Fruit fly (Drosophila melanogaster) whole organism, embryonic: ENCODE data around the gene Polr1D.

Experiments used
- CG10565 ChIP-seq: fragments of 200-800 bp; sonication (Bioruptor generic); optimal IDR thresholded peaks from 3 replicates; lab custom pipeline; 2016; ENCODE audit warnings: missing biosample characterization, mild to moderate bottlenecking, missing genetic modification characterization
- CG10654 ChIP-seq: fragments of 200-800 bp; sonication (Bioruptor generic); optimal IDR thresholded peaks from 2 replicates; lab custom pipeline; 2016; ENCODE audit warnings: missing biosample characterization, missing genetic modification characterization
- CG10979 ChIP-seq: fragments of 200-800 bp; sonication (Bioruptor generic); optimal IDR thresholded peaks from 2 replicates; lab custom pipeline; 2018; ENCODE audit warnings: missing biosample characterization, mild to moderate bottlenecking, missing genetic modification characterization, moderate library complexity
- CG11504 ChIP-seq: fragments of 200-800 bp; sonication (Bioruptor generic); optimal IDR thresholded peaks from 3 replicates; lab custom pipeline; 2019; ENCODE audit warnings: missing biosample characterization, mild to moderate bottlenecking, missing genetic modification characterization, moderate library complexity
- CG12219 ChIP-seq: fragments of 200-800 bp; sonication (Bioruptor generic); optimal IDR thresholded peaks from 3 replicates; lab custom pipeline; 2018; ENCODE audit warnings: missing biosample characterization, mild to moderate bottlenecking, missing genetic modification characterization
- CG16779 ChIP-seq: fragments of 200-800 bp; sonication (Bioruptor generic); IDR thresholded peaks from 2 replicates; pipeline ENCODE4 v1.3.6; 2022; ENCODE audit warnings: missing biosample characterization, missing genetic modification characterization
- CG16813 ChIP-seq: fragments of 200-800 bp; sonication (Bioruptor generic); IDR thresholded peaks from 3 replicates; pipeline ENCODE4 v1.3.6; 2022; ENCODE audit warnings: missing biosample characterization, missing genetic modification characterization; ENCODE audit not compliant: partially characterized antibody
- CG16815 ChIP-seq: fragments of 200-800 bp; sonication (Bioruptor generic); optimal IDR thresholded peaks from 3 replicates; lab custom pipeline; 2017; ENCODE audit warnings: missing biosample characterization, mild to moderate bottlenecking, missing genetic modification characterization
- CG17612 ChIP-seq: fragments of 200-800 bp; sonication (Bioruptor generic); IDR thresholded peaks from 2 replicates; pipeline ENCODE4 v1.3.6; 2022; ENCODE audit warnings: missing biosample characterization, missing genetic modification characterization
- CG17802 ChIP-seq: fragments of 200-800 bp; sonication (Bioruptor generic); optimal IDR thresholded peaks from 2 replicates; lab custom pipeline; 2018; ENCODE audit warnings: missing biosample characterization, mild to moderate bottlenecking, missing genetic modification characterization, moderate library complexity
- CG1792 ChIP-seq: fragments of 200-800 bp; sonication (Bioruptor generic); optimal IDR thresholded peaks from 2 replicates; lab custom pipeline; 2016; ENCODE audit warnings: missing biosample characterization, missing genetic modification characterization
- CG2199 ChIP-seq: fragments of 200-800 bp; sonication (Bioruptor generic); IDR thresholded peaks from 3 replicates; pipeline ENCODE4 v1.3.6; 2022; ENCODE audit warnings: missing biosample characterization, missing genetic modification characterization
- CG30403 ChIP-seq: fragments of 200-800 bp; sonication (Bioruptor generic); optimal IDR thresholded peaks from 3 replicates; lab custom pipeline; 2016; ENCODE audit warnings: missing biosample characterization, missing genetic modification characterization
- CG32767 ChIP-seq: fragments of 200-800 bp; sonication (Bioruptor generic); IDR thresholded peaks from 2 replicates; pipeline ENCODE4 v1.3.6; 2022; ENCODE audit warnings: missing biosample characterization, missing genetic modification characterization
- CG32772 ChIP-seq: fragments of 200-800 bp; sonication (Bioruptor generic); IDR thresholded peaks from 2 replicates; pipeline ENCODE4 v1.3.6; 2022; ENCODE audit warnings: missing biosample characterization, missing genetic modification characterization
- CG33213 ChIP-seq: fragments of 200-800 bp; sonication (Bioruptor generic); optimal IDR thresholded peaks from 3 replicates; lab custom pipeline; 2016; ENCODE audit warnings: missing biosample characterization, missing genetic modification characterization
- CG4820 ChIP-seq: fragments of 200-800 bp; sonication (Bioruptor generic); optimal IDR thresholded peaks from 3 replicates; lab custom pipeline; 2016; ENCODE audit warnings: missing biosample characterization, missing genetic modification characterization
- CG4854 ChIP-seq: fragments of 200-800 bp; sonication (Bioruptor generic); optimal IDR thresholded peaks from 2 replicates; lab custom pipeline; 2016; ENCODE audit warnings: missing biosample characterization, missing genetic modification characterization, inconsistent platforms
- CG7745 ChIP-seq: fragments of 200-800 bp; sonication (Bioruptor generic); optimal IDR thresholded peaks from 2 replicates; lab custom pipeline; 2018; ENCODE audit warnings: missing biosample characterization, mild to moderate bottlenecking, missing genetic modification characterization, moderate library complexity
- CG7839 ChIP-seq: fragments of 200-800 bp; sonication (Bioruptor generic); optimal IDR thresholded peaks from 3 replicates; lab custom pipeline; 2018; ENCODE audit warnings: missing biosample characterization, mild to moderate bottlenecking, missing genetic modification characterization, moderate library complexity
- CG8281 ChIP-seq: fragments of 200-800 bp; sonication (Bioruptor generic); optimal IDR thresholded peaks from 2 replicates; lab custom pipeline; 2018; ENCODE audit warnings: missing biosample characterization, mild to moderate bottlenecking, missing genetic modification characterization, moderate library complexity
- CG8765 ChIP-seq: fragments of 200-800 bp; sonication (Bioruptor generic); IDR thresholded peaks from 2 replicates; pipeline ENCODE4 v1.3.6; 2022; ENCODE audit warnings: missing biosample characterization, missing genetic modification characterization
- CG9727 ChIP-seq: fragments of 200-800 bp; sonication (Bioruptor generic); optimal IDR thresholded peaks from 3 replicates; lab custom pipeline; 2017; ENCODE audit warnings: missing biosample characterization, mild to moderate bottlenecking, missing genetic modification characterization
- Ets97D ChIP-seq: fragments of 200-800 bp; sonication (Bioruptor generic); optimal IDR thresholded peaks from 3 replicates; lab custom pipeline; 2016; ENCODE audit warnings: missing biosample characterization, missing genetic modification characterization
- Fer2 ChIP-seq: fragments of 200-800 bp; sonication (Bioruptor generic); optimal IDR thresholded peaks from 2 replicates; lab custom pipeline; 2018; ENCODE audit warnings: missing biosample characterization, mild to moderate bottlenecking, missing genetic modification characterization, moderate library complexity
- Opbp ChIP-seq: fragments of 200-800 bp; sonication (Bioruptor generic); IDR thresholded peaks from 3 replicates; pipeline ENCODE4 v1.3.6; 2022; ENCODE audit warnings: missing biosample characterization, missing genetic modification characterization; ENCODE audit not compliant: partially characterized antibody
- Poxn ChIP-seq: fragments of 200-800 bp; sonication (Bioruptor generic); IDR thresholded peaks from 2 replicates; pipeline ENCODE4 v1.3.6; 2022; ENCODE audit warnings: missing biosample characterization, missing genetic modification characterization
- Side ChIP-seq: fragments of 200-800 bp; sonication (Bioruptor generic); optimal IDR thresholded peaks from 2 replicates; lab custom pipeline; 2016; ENCODE audit warnings: missing biosample characterization, missing genetic modification characterization
- Sin3A ChIP-seq: fragments of >200 bp; optimal IDR thresholded peaks from 2 replicates; lab custom pipeline; 2018
- Sox100B ChIP-seq: fragments of 200-800 bp; sonication (Bioruptor generic); optimal IDR thresholded peaks from 3 replicates; lab custom pipeline; 2018; ENCODE audit warnings: missing biosample characterization, mild to moderate bottlenecking, missing genetic modification characterization
- Sry-β ChIP-seq: fragments of 200-800 bp; sonication (Bioruptor generic); optimal IDR thresholded peaks from 2 replicates; lab custom pipeline; 2018; ENCODE audit warnings: missing biosample characterization, mild to moderate bottlenecking, missing genetic modification characterization, moderate library complexity
- YL-1 ChIP-seq: fragments of 200-800 bp; sonication (Bioruptor generic); optimal IDR thresholded peaks from 3 replicates; lab custom pipeline; 2017; ENCODE audit warnings: missing biosample characterization, mild to moderate bottlenecking, missing genetic modification characterization
- ash1 ChIP-seq: fragments of 200-800 bp; sonication (Bioruptor generic); optimal IDR thresholded peaks from 2 replicates; lab custom pipeline; 2018; ENCODE audit warnings: missing biosample characterization, mild to moderate bottlenecking, missing genetic modification characterization
- corto ChIP-seq: fragments of 200-800 bp; sonication (Bioruptor generic); optimal IDR thresholded peaks from 2 replicates; lab custom pipeline; 2016; ENCODE audit warnings: missing biosample characterization, mild to moderate bottlenecking, missing genetic modification characterization, moderate library complexity
- dimm ChIP-seq: fragments of 200-800 bp; sonication (Bioruptor generic); IDR thresholded peaks from 2 replicates; pipeline ENCODE4 v1.3.6; 2022; ENCODE audit warnings: missing biosample characterization, missing genetic modification characterization
- disco-r ChIP-seq: fragments of 200-800 bp; sonication (Bioruptor generic); optimal IDR thresholded peaks from 2 replicates; lab custom pipeline; 2016; ENCODE audit warnings: missing biosample characterization, missing genetic modification characterization
- fd64A ChIP-seq: fragments of 200-800 bp; sonication (Bioruptor generic); optimal IDR thresholded peaks from 3 replicates; lab custom pipeline; 2018; ENCODE audit warnings: missing biosample characterization, mild to moderate bottlenecking, missing genetic modification characterization
- fu2 ChIP-seq: fragments of 200-800 bp; sonication (Bioruptor generic); optimal IDR thresholded peaks from 2 replicates; lab custom pipeline; 2016; ENCODE audit warnings: missing biosample characterization, missing genetic modification characterization
- gro ChIP-seq: fragments of 200-800 bp; sonication (Bioruptor generic); optimal IDR thresholded peaks from 2 replicates; lab custom pipeline; 2016; ENCODE audit warnings: missing biosample characterization, missing genetic modification characterization
- insv ChIP-seq, 2 experiments: fragments of 200-800 bp; sonication (Bioruptor generic); optimal IDR thresholded peaks; 3 replicates each; lab custom pipeline; 2016 to 2018; ENCODE audit warnings: missing biosample characterization in 2 of 2, missing genetic modification characterization in 2 of 2
- kni ChIP-seq: fragments of 200-800 bp; sonication (Bioruptor generic); optimal IDR thresholded peaks from 3 replicates; lab custom pipeline; 2017; ENCODE audit warnings: mild to moderate bottlenecking, missing biosample characterization, missing genetic modification reagents, missing genetic modification characterization
- lab ChIP-seq: fragments of 200-800 bp; sonication (Bioruptor generic); optimal IDR thresholded peaks from 3 replicates; lab custom pipeline; 2017; ENCODE audit warnings: missing biosample characterization, missing genetic modification characterization, mild to moderate bottlenecking, moderate library complexity, missing genetic modification reagents
- nom ChIP-seq: fragments of 200-800 bp; sonication (Bioruptor generic); optimal IDR thresholded peaks from 2 replicates; lab custom pipeline; 2017; ENCODE audit warnings: missing biosample characterization, missing genetic modification characterization, mild to moderate bottlenecking, moderate library complexity, missing genetic modification reagents
- ranshi ChIP-seq: fragments of 200-800 bp; sonication (Bioruptor generic); IDR thresholded peaks from 2 replicates; pipeline ENCODE4 v1.3.6; 2022; ENCODE audit warnings: missing biosample characterization, missing genetic modification characterization
- slbo ChIP-seq: fragments of 200-800 bp; sonication (Bioruptor generic); IDR thresholded peaks from 2 replicates; pipeline ENCODE4 v1.3.6; 2022; ENCODE audit warnings: missing biosample characterization, missing genetic modification characterization
- slou ChIP-seq: fragments of 200-800 bp; sonication (Bioruptor generic); optimal IDR thresholded peaks from 3 replicates; lab custom pipeline; 2016; ENCODE audit warnings: missing biosample characterization, missing genetic modification characterization
- so ChIP-seq: fragments of 200-800 bp; sonication (Bioruptor generic); IDR thresholded peaks from 3 replicates; pipeline ENCODE4 v1.3.6; 2022; ENCODE audit warnings: missing biosample characterization, missing genetic modification characterization
- tna ChIP-seq: fragments of 200-800 bp; sonication (Bioruptor generic); IDR thresholded peaks from 2 replicates; pipeline ENCODE4 v1.3.6; 2022; ENCODE audit warnings: missing biosample characterization, missing genetic modification characterization; ENCODE audit not compliant: partially characterized antibody
- unpg ChIP-seq: fragments of 200-800 bp; sonication (Bioruptor generic); optimal IDR thresholded peaks from 3 replicates; lab custom pipeline; 2018; ENCODE audit warnings: missing biosample characterization, mild to moderate bottlenecking, missing genetic modification characterization, moderate library complexity
- vvl ChIP-seq: fragments of 200-800 bp; sonication (Bioruptor generic); IDR thresholded peaks from 2 replicates; pipeline ENCODE4 v1.3.6; 2022; ENCODE audit warnings: missing biosample characterization, missing genetic modification characterization
- zen ChIP-seq: fragments of 200-800 bp; sonication (Bioruptor generic); optimal IDR thresholded peaks from 3 replicates; lab custom pipeline; 2018; ENCODE audit warnings: missing biosample characterization, mild to moderate bottlenecking, missing genetic modification characterization, moderate library complexity

Gene Polr1D

dm6 chr2L:19154893-19155389, 19.9 kb upstream of the Polr1D start (continued):
- no peak for TF ChIP-seq corto (GFP tag; lab: Kevin White, UChicago)
- no peak for TF ChIP-seq CG4820
- TF ChIP-seq Fer2 (tag; lab: Kevin White, UChicago), result no peak
- no peak for TF ChIP-seq ranshi (GFP tag; lab: Robert Waterston, UW)
- no peak for TF ChIP-seq dimm (GFP tag; lab: Robert Waterston, UW)
- peak; percentile 96 for TF ChIP-seq kni (GFP tag; lab: Kevin White, UChicago)
- TF ChIP-seq CG16815 (GFP tag; lab: Kevin White, UChicago), result no peak
- TF ChIP-seq CG32772 (GFP tag; lab: Robert Waterston, UW), result no peak
- TF ChIP-seq vvl, result peak; percentile 61
- TF ChIP-seq CG10565 (GFP tag; lab: Kevin White, UChicago), result no peak
- peak; percentile 60 for TF ChIP-seq nom (GFP tag; lab: Kevin White, UChicago)
- peak; percentile 44 for TF ChIP-seq zen
- no peak for TF ChIP-seq Sry-β (GFP tag; lab: Kevin White, UChicago)
- no peak for TF ChIP-seq Opbp
- no peak for TF ChIP-seq disco-r (GFP tag; lab: Kevin White, UChicago)
- TF ChIP-seq YL-1 (GFP tag; lab: Kevin White, UChicago), result no peak
- peak; percentile 50 for TF ChIP-seq CG9727 (GFP tag; lab: Kevin White, UChicago)
- no peak for TF ChIP-seq CG4854 (GFP tag; lab: Kevin White, UChicago)
- no peak for TF ChIP-seq CG30403 (GFP tag; lab: Kevin White, UChicago)
- TF ChIP-seq CG7745 (tag; lab: Kevin White, UChicago), result no peak
- no peak for TF ChIP-seq gro
- TF ChIP-seq lab, result peak; percentile 12
- TF ChIP-seq CG33213 (GFP tag; lab: Kevin White, UChicago), result no peak
- no peak for TF ChIP-seq CG10654 (GFP tag; lab: Kevin White, UChicago)
- no peak; the same call in 2 of the 3 replicates for TF ChIP-seq CG2199 (GFP tag; lab: Robert Waterston, UW)
- TF ChIP-seq fd64A (GFP tag; lab: Kevin White, UChicago), result no peak
- peak; percentile 31 for TF ChIP-seq Ets97D (GFP tag; lab: Kevin White, UChicago)
- 0 out of 2 replicates have a peak, but pooled peaks have one; percentile 16 for TF ChIP-seq CG32767 (GFP tag; lab: Robert Waterston, UW)
- no peak for TF ChIP-seq CG7839
- no peak for TF ChIP-seq CG12219 (GFP tag; lab: Kevin White, UChicago)
- TF ChIP-seq tna (GFP tag; lab: Robert Waterston, UW), result no peak
- no peak for TF ChIP-seq CG17802 (tag; lab: Kevin White, UChicago)
- TF ChIP-seq so, result no peak
- TF ChIP-seq CG11504, result no peak
- no peak for TF ChIP-seq CG10979 (tag; lab: Kevin White, UChicago)
- no peak for TF ChIP-seq Sox100B
- TF ChIP-seq slou (GFP tag; lab: Kevin White, UChicago), result no peak
- no peak for TF ChIP-seq CG17612 (GFP tag; lab: Robert Waterston, UW)
- no peak for TF ChIP-seq ash1 (GFP tag; lab: Kevin White, UChicago)
- no peak for TF ChIP-seq fu2
- peak; percentile 99 for TF ChIP-seq CG8281
- peak in 1 of 2 experiments; percentile 37 for TF ChIP-seq insv (GFP tag; optimal IDR thresholded peaks at IDR 0.05; lab: Kevin White, UChicago)
- no peak for TF ChIP-seq Side (GFP tag; lab: Kevin White, UChicago)
- no peak for TF ChIP-seq unpg (GFP tag; lab: Kevin White, UChicago)
- no peak for TF ChIP-seq CG8765
- TF ChIP-seq Poxn (GFP tag; lab: Robert Waterston, UW), result no peak
- TF ChIP-seq CG16779, result no peak
- TF ChIP-seq slbo, result no peak
- TF ChIP-seq CG16813, result no peak
- TF ChIP-seq Sin3A (lab: Kevin White, UChicago), result no peak
- no peak for TF ChIP-seq CG1792
